Worm (Caenorhabditis elegans) whole organism, early embryonic: ENCODE results near the gene csc-1.
A peak's percentile ranks its signal among the peaks of the same experiment; 100 is the strongest.

Source experiments
- B0310.2 ChIP-seq: sonication (generic microtip); optimal IDR thresholded peaks from 2 replicates; lab custom pipeline; 2016; ENCODE audit warnings: mild to moderate bottlenecking, missing genetic modification characterization, missing compliant biosample characterization
- F13C5.2 ChIP-seq: sonication (generic microtip); optimal IDR thresholded peaks from 2 replicates; lab custom pipeline; 2017; ENCODE audit warnings: mild to moderate bottlenecking, missing genetic modification characterization, inconsistent platforms, missing compliant biosample characterization
- aly-1 ChIP-seq: sonication (generic microtip); optimal IDR thresholded peaks from 2 replicates; lab custom pipeline; 2016; ENCODE audit warnings: missing genetic modification characterization, missing compliant biosample characterization
- ama-1 ChIP-seq: fragments of 150-350 bp; optimal IDR thresholded peaks from 2 replicates; lab custom pipeline; 2014
- ceh-13 ChIP-seq: fragments of 200-800 bp; sonication (Bioruptor generic); optimal IDR thresholded peaks from 2 replicates; lab custom pipeline; 2018; ENCODE audit warnings: mild to moderate bottlenecking, missing genetic modification characterization, missing compliant biosample characterization
- ceh-36 ChIP-seq: sonication (generic microtip); optimal IDR thresholded peaks from 2 replicates; lab custom pipeline; 2016; ENCODE audit warnings: missing genetic modification characterization, inconsistent platforms, missing compliant biosample characterization
- ets-7 ChIP-seq: sonication (generic microtip); optimal IDR thresholded peaks from 2 replicates; lab custom pipeline; 2016; ENCODE audit warnings: missing genotype, missing genetic modification characterization, missing compliant biosample characterization
- flt-1 ChIP-seq: fragments of 200-800 bp; sonication (Bioruptor generic); IDR thresholded peaks from 2 replicates; pipeline ENCODE4 v1.3.6; 2022; ENCODE audit warnings: missing genetic modification characterization, missing compliant biosample characterization
- hmbx-1 ChIP-seq: sonication (generic microtip); optimal IDR thresholded peaks from 2 replicates; lab custom pipeline; 2016; ENCODE audit warnings: mild to moderate bottlenecking, missing genetic modification characterization, missing compliant biosample characterization
- hmg-4 ChIP-seq: fragments of 200-800 bp; sonication (Bioruptor generic); optimal IDR thresholded peaks from 2 replicates; lab custom pipeline; 2018; ENCODE audit warnings: mild to moderate bottlenecking, missing genetic modification characterization, missing compliant biosample characterization
- hnd-1 ChIP-seq: sonication (generic microtip); optimal IDR thresholded peaks from 2 replicates; lab custom pipeline; 2016; ENCODE audit warnings: missing genetic modification characterization, missing compliant biosample characterization
- pes-1 ChIP-seq: fragments of 200-800 bp; sonication (Bioruptor generic); IDR thresholded peaks from 2 replicates; pipeline ENCODE4 v1.3.6; 2022; ENCODE audit warnings: missing genetic modification reagents, missing genetic modification characterization, missing compliant biosample characterization
- scrt-1 ChIP-seq: fragments of 200-800 bp; sonication (Bioruptor generic); IDR thresholded peaks from 2 replicates; pipeline ENCODE4 v1.3.6; 2022; ENCODE audit warnings: missing genetic modification characterization, missing compliant biosample characterization
- sea-1 ChIP-seq: fragments of 200-800 bp; sonication (Bioruptor generic); conservative IDR thresholded peaks from 2 replicates; pipeline ENCODE4 v1.3.6; 2022; ENCODE audit warnings: missing genetic modification characterization, missing compliant biosample characterization
- tbx-11 ChIP-seq: fragments of 200-800 bp; sonication (Bioruptor generic); IDR thresholded peaks from 2 replicates; pipeline ENCODE4 v1.3.6; 2022; ENCODE audit warnings: missing genetic modification characterization, missing compliant biosample characterization
- tbx-37 ChIP-seq: fragments of 200-800 bp; sonication (Bioruptor generic); conservative IDR thresholded peaks from 2 replicates; pipeline ENCODE4 v1.3.6; 2022; ENCODE audit warnings: missing genetic modification reagents, missing genetic modification characterization, missing compliant biosample characterization
- tra-4 ChIP-seq: sonication (generic microtip); optimal IDR thresholded peaks from 2 replicates; lab custom pipeline; 2017; ENCODE audit warnings: missing genetic modification characterization, missing compliant biosample characterization

Gene csc-1

DNA sequence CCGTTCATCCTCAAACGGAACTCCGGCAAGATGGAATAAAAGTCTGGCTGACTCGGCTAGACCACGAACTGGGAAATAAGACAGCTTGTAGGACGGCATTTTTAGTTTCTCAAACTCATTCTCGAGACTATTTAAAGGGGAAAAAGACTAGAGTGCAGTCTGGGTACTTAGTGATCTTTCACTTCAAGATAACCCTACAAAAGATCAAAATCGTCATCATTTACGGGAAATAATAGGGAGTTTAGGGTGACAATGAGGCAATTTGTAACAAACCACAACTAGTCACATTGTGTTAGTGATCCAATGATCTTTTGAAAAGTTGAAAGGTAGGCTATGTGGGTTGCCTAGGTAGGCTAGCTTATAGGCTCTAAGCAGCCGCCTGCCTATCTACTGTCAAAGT lies 19.2 kb downstream of the csc-1 start, which contains the start of gene gst-14:
Gene gst-14 (minus strand): TSS at position 101 of the 400 bp plus-strand sequence.
- TF ChIP-seq hnd-1 (tag; lab: Kevin White, UChicago) = no peak
- no peak for TF ChIP-seq tra-4 (tag; lab: Kevin White, UChicago)
- no peak for TF ChIP-seq tbx-11 (GFP tag; lab: Robert Waterston, UW)
- TF ChIP-seq tbx-37 (GFP tag; lab: Robert Waterston, UW) = no peak
- no peak for TF ChIP-seq scrt-1 (GFP tag; lab: Robert Waterston, UW)
- TF ChIP-seq ama-1 (lab: Kevin White, UChicago) = no peak
- no peak for TF ChIP-seq sea-1 (GFP tag; lab: Robert Waterston, UW)
- no peak for TF ChIP-seq aly-1
- no peak for TF ChIP-seq B0310.2 (tag; lab: Kevin White, UChicago)
- TF ChIP-seq hmg-4 (GFP tag; lab: Kevin White, UChicago) = no peak
- no peak for TF ChIP-seq pes-1 (GFP tag; lab: Robert Waterston, UW)
- no peak for TF ChIP-seq flt-1 (GFP tag; lab: Robert Waterston, UW)
- no peak for TF ChIP-seq ceh-13 (GFP tag; lab: Kevin White, UChicago)
- no peak for TF ChIP-seq ceh-36 (tag; lab: Kevin White, UChicago)

ce11 chrII:13617808-13618207 lies 21.1 kb downstream of the csc-1 start, which contains the start of gene gst-12:
TSS of gene gst-12 (minus strand) at chrII:13618061.
- TF ChIP-seq flt-1 (GFP tag; lab: Robert Waterston, UW) = no peak

- TF ChIP-seq pes-1 (GFP tag; lab: Robert Waterston, UW) (no peak), ceh-36 (tag; lab: Kevin White, UChicago) (no peak), aly-1 (no peak), B0310.2 (tag; lab: Kevin White, UChicago) (no peak), F13C5.2 (tag; lab: Kevin White, UChicago) (no peak), tra-4 (tag; lab: Kevin White, UChicago) (no peak), tbx-37 (GFP tag; lab: Robert Waterston, UW) (no peak), tbx-11 (GFP tag; lab: Robert Waterston, UW) (no peak), scrt-1 (GFP tag; lab: Robert Waterston, UW) (no peak)
Observed at ce11 chrII:13624330-13624729, 27.6 kb downstream of the csc-1 start, which contains the start of gene gst-16. TSS of gene gst-16 (minus strand) at chrII:13624440.

DNA sequence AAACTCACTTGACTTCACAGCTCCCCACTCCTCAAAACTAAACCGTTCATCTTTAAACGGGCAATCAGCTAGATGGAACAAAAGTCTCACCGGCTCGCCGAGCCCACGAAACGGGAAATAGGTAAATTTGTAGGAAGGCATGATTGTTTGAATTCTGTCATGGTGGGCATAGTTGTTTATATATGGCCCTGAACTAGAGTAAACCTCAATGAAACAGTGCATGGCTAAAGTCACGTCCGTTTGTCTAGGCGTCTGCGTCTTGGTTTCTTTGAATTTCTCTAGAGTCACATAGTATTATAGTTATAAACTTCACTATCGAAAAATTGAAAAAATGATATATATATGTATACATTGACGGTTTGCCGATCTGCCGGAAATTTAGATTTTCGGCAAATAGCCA lies 30.2 kb downstream of the csc-1 start, which contains the start of gene gst-19:
Gene gst-19 (minus strand): TSS at position 145 of the 400 bp plus-strand sequence.
- TF ChIP-seq tbx-11 (GFP tag; lab: Robert Waterston, UW) (no peak), sea-1 (GFP tag; lab: Robert Waterston, UW) (no peak), ceh-13 (GFP tag; lab: Kevin White, UChicago) (no peak), scrt-1 (GFP tag; lab: Robert Waterston, UW) (no peak), hnd-1 (tag; lab: Kevin White, UChicago) (no peak), hmbx-1 (no peak), B0310.2 (tag; lab: Kevin White, UChicago) (no peak), tbx-37 (GFP tag; lab: Robert Waterston, UW) (no peak), F13C5.2 (tag; lab: Kevin White, UChicago) (no peak), tra-4 (tag; lab: Kevin White, UChicago) (no peak), aly-1 (no peak), ceh-36 (tag; lab: Kevin White, UChicago) (no peak), hmg-4 (GFP tag; lab: Kevin White, UChicago) (no peak), ets-7 (no peak), pes-1 (GFP tag; lab: Robert Waterston, UW) (no peak), flt-1 (GFP tag; lab: Robert Waterston, UW) (no peak), ama-1 (lab: Kevin White, UChicago) (no peak)

- TF ChIP-seq ceh-13 (GFP tag; lab: Kevin White, UChicago) = no peak
- no peak for TF ChIP-seq ceh-36 (tag; lab: Kevin White, UChicago)
- no peak for TF ChIP-seq F13C5.2 (tag; lab: Kevin White, UChicago)
- TF ChIP-seq hnd-1 (tag; lab: Kevin White, UChicago) = no peak
- no peak for TF ChIP-seq ama-1 (lab: Kevin White, UChicago)
- no peak for TF ChIP-seq pes-1 (GFP tag; lab: Robert Waterston, UW)
- TF ChIP-seq aly-1 = no peak
- no peak for TF ChIP-seq ets-7
- TF ChIP-seq flt-1 (GFP tag; lab: Robert Waterston, UW) = no peak
- no peak for TF ChIP-seq hmg-4 (GFP tag; lab: Kevin White, UChicago)
- no peak for TF ChIP-seq tbx-37 (GFP tag; lab: Robert Waterston, UW)
- no peak for TF ChIP-seq B0310.2 (tag; lab: Kevin White, UChicago)
- no peak for TF ChIP-seq hmbx-1
- no peak for TF ChIP-seq tra-4 (tag; lab: Kevin White, UChicago)
- TF ChIP-seq sea-1 (GFP tag; lab: Robert Waterston, UW) = no peak
- TF ChIP-seq tbx-11 (GFP tag; lab: Robert Waterston, UW) = no peak
Observed at ce11 chrII:13630690-13631089, 33.9 kb downstream of the csc-1 start, which contains the start of the genes gst-17 and gst-18. TSS of gene gst-17 (minus strand) at chrII:13630790. TSS of gene gst-18 (minus strand) at chrII:13630887.

DNA sequence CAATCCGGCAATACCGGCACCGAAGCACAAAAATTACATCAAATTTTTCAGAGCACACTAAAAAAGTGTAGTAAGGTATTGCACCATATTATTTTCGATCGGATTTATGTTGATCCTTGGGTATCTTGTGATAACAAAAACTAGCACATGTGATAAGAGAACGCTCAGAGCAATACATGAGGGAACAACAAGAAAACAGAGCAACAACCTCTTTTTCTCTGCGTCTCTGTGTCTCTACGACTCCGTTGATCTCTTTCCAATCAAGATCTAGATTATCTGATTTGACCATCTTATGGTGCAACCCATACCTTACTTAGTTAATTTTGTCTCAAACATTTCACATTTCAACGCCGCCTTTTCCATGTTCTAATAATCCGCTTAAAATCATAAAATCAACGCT lies 35.5 kb downstream of the csc-1 start, which contains the start of gene tag-10:
Gene tag-10 (plus strand): TSS at position 347 of the 400 bp plus-strand sequence.
- TF ChIP-seq hmg-4 (GFP tag; lab: Kevin White, UChicago) (no peak), scrt-1 (GFP tag; lab: Robert Waterston, UW) (no peak), aly-1 (no peak), tbx-11 (GFP tag; lab: Robert Waterston, UW) (no peak), tbx-37 (GFP tag; lab: Robert Waterston, UW) (no peak)

- TF ChIP-seq scrt-1 (GFP tag; lab: Robert Waterston, UW) = no peak
- peak; percentile 10 for TF ChIP-seq B0310.2 (tag; lab: Kevin White, UChicago)
- no peak for TF ChIP-seq ceh-13 (GFP tag; lab: Kevin White, UChicago)
- no peak for TF ChIP-seq tra-4 (tag; lab: Kevin White, UChicago)
- TF ChIP-seq aly-1 = no peak
- TF ChIP-seq ama-1 (lab: Kevin White, UChicago) = no peak
Observed at ce11 chrII:13636596-13636995, 39.8 kb downstream of the csc-1 start.
